Worm (Caenorhabditis elegans): ENCODE data around the gene glrx-22.

Gene glrx-22

ce11 chrIV:8153163-8153562 is 47.9 kb downstream of the glrx-22 start:
- no peak for TF ChIP-seq lsy-12 (tag; optimal IDR thresholded peaks at IDR 0.05)
- TF ChIP-seq nhr-67 (tag; optimal IDR thresholded peaks at IDR 0.05) = no peak
- TF ChIP-seq skn-1 (tag; optimal IDR thresholded peaks at IDR 0.05) = no peak
- TF ChIP-seq elt-1 (tag; optimal IDR thresholded peaks at IDR 0.05) = no peak

DNA sequence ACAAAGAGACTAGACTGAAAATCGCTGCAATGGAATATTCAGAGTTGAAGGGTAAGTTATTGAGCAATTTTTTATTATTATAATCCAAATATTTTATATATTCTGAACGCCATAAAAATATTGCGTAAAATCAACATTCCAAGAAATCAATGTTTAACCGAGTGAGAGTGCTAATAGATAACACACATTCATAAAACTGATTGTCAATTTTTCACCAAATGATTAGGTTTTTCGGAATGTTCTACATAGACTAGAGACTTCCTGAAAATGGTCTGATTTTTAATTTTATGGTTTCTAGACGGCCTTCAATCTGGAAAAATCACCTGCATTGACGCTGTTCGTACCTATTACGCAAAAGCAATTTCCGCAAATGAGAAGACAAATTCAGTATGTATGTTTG is 48.3 kb downstream of the glrx-22 start:
- TF ChIP-seq pqm-1 (tag; optimal IDR thresholded peaks at IDR 0.05) = peak; percentile 57
- TF ChIP-seq egl-5 (tag; optimal IDR thresholded peaks at IDR 0.05) = no peak
- peak; percentile 54 for TF ChIP-seq elt-2 (tag; optimal IDR thresholded peaks at IDR 0.05)

DNA sequence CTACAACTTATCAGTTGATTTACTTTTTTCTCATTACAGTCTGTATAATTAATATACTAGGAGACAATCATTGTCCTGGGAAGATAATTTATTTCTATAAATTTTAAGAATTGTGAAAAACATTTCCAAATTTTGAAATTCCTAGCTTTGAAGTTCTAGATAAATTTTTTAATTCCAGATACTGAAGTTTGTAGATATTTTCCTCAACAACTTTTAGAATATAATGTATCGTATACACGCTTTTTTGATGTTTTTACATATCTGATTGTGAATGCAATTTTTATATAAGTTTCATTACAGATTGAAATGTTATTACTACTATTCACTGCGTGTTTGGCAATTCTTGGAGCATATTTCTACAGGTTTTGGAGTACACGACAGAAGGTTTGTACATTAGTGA is 48.9 kb downstream of the glrx-22 start, which contains the start of gene faah-2:
Gene faah-2 (plus strand): TSS at position 301 of the 400 bp plus-strand sequence.
- no peak for TF ChIP-seq ztf-4 (tag; optimal IDR thresholded peaks at IDR 0.05)
- no peak for TF ChIP-seq nhr-77 (tag; optimal IDR thresholded peaks at IDR 0.05)
- TF ChIP-seq nhr-43 (tag; optimal IDR thresholded peaks at IDR 0.05; ENCODE audit: poor library complexity, severe bottlenecking) = no peak
- no peak for TF ChIP-seq nfya-1 (tag; optimal IDR thresholded peaks at IDR 0.05; ENCODE audit: insufficient read depth)
- TF ChIP-seq lin-15B (tag; optimal IDR thresholded peaks at IDR 0.05) = no peak
- no peak for TF ChIP-seq aly-2 (tag; optimal IDR thresholded peaks at IDR 0.05)
- TF ChIP-seq snpc-4 (tag; optimal IDR thresholded peaks at IDR 0.05) = no peak
- TF ChIP-seq egl-27 (tag; optimal IDR thresholded peaks at IDR 0.05) = no peak
- no peak for TF ChIP-seq elt-1 (tag; optimal IDR thresholded peaks at IDR 0.05)
- no peak for TF ChIP-seq fkh-10 (GFP tag; optimal IDR thresholded peaks at IDR 0.05)

- TF ChIP-seq daf-12 (tag; optimal IDR thresholded peaks at IDR 0.05) (no peak), elt-1 (tag; optimal IDR thresholded peaks at IDR 0.05) (no peak), pha-4 (tag; optimal IDR thresholded peaks at IDR 0.05) (peak; percentile 46), pqm-1 (tag; optimal IDR thresholded peaks at IDR 0.05) (peak; percentile 95), elt-2 (tag; optimal IDR thresholded peaks at IDR 0.05) (peak; percentile 92), jun-1 (tag; optimal IDR thresholded peaks at IDR 0.05) (peak; percentile 20), lin-15B (tag; optimal IDR thresholded peaks at IDR 0.05) (no peak), ama-1 (optimal IDR thresholded peaks at IDR 0.05) (no peak), unc-62 (GFP tag; optimal IDR thresholded peaks at IDR 0.05) (no peak)
These were observed 49.3 kb downstream of the glrx-22 start for ce11 chrIV:8151721-8152120.
